Worm (Caenorhabditis elegans): ENCODE results near the gene str-209.
A peak's percentile ranks its signal among the peaks of the same experiment; 100 is the strongest.

DNA sequence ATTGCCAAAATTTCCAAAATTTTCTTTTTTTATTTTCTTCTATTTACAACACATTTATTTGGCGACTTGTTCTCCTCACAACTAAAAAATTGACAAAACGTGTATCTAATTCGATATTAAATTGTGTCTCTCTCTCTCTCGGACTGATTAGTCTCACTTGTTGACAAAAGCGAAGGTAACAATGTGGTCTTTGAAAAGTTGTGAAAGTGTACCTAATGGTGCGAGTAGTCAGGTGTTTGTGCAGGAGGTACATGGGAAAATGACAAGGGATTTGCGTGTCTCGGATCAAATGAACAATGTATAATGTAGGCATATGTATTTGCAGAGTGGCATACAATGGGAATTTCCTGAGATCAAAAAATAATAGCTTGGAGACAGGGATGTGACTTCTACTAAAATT is 20.8 kb downstream of the str-209 start:
- TF ChIP-seq ces-1 (GFP tag; optimal IDR thresholded peaks at IDR 0.05), result no peak
- no peak for TF ChIP-seq pha-4 (GFP tag; IDR thresholded peaks at IDR 0.05)
- no peak for TF ChIP-seq pha-4 (tag; optimal IDR thresholded peaks at IDR 0.05)
- no peak for TF ChIP-seq lin-39 (tag; optimal IDR thresholded peaks at IDR 0.05)
- TF ChIP-seq nhr-10 (tag; optimal IDR thresholded peaks at IDR 0.05), result no peak
- TF ChIP-seq ceh-62 (tag; optimal IDR thresholded peaks at IDR 0.05), result no peak
- no peak for TF ChIP-seq nhr-237 (tag; optimal IDR thresholded peaks at IDR 0.05)
- peak; percentile 11 for TF ChIP-seq nhr-11 (tag; optimal IDR thresholded peaks at IDR 0.05)
